Worm (Caenorhabditis elegans): ENCODE data around the gene C25F6.6.

C25F6.6 gene

DNA sequence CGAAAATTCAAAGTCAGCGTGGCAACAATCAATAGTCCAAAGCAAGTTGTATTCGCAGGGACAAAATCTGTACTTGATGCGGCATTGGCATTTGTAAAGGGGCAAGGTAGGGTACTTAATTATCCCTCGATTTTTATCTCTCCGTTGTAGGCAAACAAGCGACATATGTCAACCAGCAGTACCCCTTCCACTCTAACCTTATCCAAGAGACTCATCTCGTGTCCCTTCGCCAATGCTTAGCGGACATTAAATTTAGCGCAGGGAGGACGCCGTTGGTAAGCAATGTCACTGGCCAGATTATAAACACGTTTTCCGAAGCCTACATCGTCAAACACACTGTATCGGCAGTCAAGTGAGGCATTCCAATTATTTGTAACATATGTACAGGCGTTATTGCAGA is 21.3 kb downstream of the C25F6.6 start:
- no peak for TF ChIP-seq W03F9.2 (tag; optimal IDR thresholded peaks at IDR 0.05)
- TF ChIP-seq dao-5 (tag; optimal IDR thresholded peaks at IDR 0.05): peak; percentile 93
- peak; percentile 98 for TF ChIP-seq him-1 (tag; optimal IDR thresholded peaks at IDR 0.05)

DNA sequence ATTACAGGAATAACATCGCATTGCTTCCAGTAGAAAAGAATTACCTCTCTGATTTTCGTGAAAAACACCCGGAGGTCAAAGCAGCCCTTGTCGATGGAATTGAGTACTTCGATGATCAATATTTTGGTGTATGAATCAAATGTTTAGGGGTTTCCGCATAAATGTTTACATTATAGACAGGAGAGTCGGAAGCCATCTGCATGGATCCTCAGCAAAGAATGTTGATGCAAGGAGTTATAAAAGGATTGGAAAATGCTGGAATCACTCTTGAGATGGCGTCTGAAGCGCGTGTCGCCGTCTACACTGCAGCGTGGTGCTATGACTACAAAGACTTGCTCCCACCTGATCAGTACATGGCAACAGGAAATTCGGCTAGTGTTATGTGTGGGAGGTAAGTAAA is 36.4 kb downstream of the C25F6.6 start, which contains the start of gene C41A3.2:
TSS of gene C41A3.2 (minus strand) at position 101 of the 400 bp plus-strand sequence.
- no peak for TF ChIP-seq him-1 (tag; optimal IDR thresholded peaks at IDR 0.05)
- no peak for TF ChIP-seq W03F9.2 (tag; optimal IDR thresholded peaks at IDR 0.05)
- TF ChIP-seq dao-5 (tag; optimal IDR thresholded peaks at IDR 0.05): no peak

ce11 chrX:5413510-5413909 is 37.1 kb downstream of the C25F6.6 start, which contains the start of gene pks-1:
TSS of gene pks-1 (plus strand) at chrX:5413810.
- TF ChIP-seq him-1 (tag; optimal IDR thresholded peaks at IDR 0.05) (no peak), dao-5 (tag; optimal IDR thresholded peaks at IDR 0.05) (no peak), W03F9.2 (tag; optimal IDR thresholded peaks at IDR 0.05) (no peak)

DNA sequence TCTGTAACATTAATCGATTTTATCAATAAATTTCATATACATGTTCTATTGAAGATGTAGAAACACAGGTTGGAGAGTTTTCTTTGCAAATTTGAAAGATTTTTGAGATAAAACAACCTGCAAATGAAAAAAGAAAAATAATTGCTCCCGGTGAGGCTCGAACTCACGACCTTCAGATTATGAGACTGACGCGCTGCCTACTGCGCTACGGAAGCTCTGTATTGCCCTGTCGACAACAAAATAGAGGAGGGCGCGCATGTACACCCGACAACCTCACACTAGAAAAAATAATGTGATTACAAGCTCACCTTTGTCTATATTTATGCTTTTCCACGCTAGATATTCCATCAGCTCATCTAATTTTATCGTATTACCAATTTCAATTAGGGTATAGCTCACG is 43.4 kb downstream of the C25F6.6 start:
- TF ChIP-seq W03F9.2 (tag; optimal IDR thresholded peaks at IDR 0.05): no peak
- TF ChIP-seq him-1 (tag; optimal IDR thresholded peaks at IDR 0.05): no peak
- no peak for TF ChIP-seq dao-5 (tag; optimal IDR thresholded peaks at IDR 0.05)

DNA sequence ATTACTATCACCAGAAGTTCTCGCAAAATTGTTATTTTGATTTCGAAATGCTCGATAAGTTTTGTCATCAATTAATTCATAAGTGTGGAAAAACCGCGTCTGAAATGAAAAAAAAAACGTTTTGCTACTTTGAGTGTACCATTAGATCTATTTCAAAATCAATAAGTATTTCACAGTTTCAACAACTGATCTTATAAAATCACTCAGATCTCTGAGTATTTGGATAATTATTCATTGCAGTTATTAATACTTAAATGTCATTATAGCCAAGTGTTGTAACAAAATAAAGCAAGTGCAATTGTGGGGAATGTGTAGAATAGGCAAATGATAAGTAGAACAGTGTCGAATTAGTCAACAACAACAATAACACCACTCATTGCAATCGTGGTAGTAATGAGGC is 44.3 kb downstream of the C25F6.6 start, which contains the start of gene C03F11.4:
TSS of gene C03F11.4 (minus strand) at position 101 of the 400 bp plus-strand sequence.
- no peak for TF ChIP-seq dao-5 (tag; optimal IDR thresholded peaks at IDR 0.05)
- no peak for TF ChIP-seq W03F9.2 (tag; optimal IDR thresholded peaks at IDR 0.05)
- no peak for TF ChIP-seq him-1 (tag; optimal IDR thresholded peaks at IDR 0.05)

DNA sequence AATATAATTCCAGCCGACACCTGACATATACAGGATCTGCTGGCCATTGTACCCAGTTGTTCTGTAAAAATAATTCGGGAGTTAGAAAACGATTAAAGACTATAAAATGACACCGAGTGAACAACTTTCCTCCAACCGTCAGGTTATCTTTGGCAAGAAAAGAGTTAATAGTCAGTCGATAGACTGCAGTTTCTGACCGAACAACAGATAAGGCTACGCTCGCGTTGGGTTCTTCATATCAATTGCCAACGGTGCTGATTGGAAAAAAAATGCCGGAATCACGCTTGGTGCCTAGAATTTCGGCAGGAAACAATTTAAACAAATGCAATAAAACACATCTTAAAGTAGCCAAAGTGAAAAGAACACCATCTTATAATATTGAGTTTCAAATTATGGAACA is 50.1 kb downstream of the C25F6.6 start, which contains the start of gene scav-1:
TSS of gene scav-1 (minus strand) at position 61 of the 400 bp plus-strand sequence.
- TF ChIP-seq dao-5 (tag; optimal IDR thresholded peaks at IDR 0.05): no peak
- no peak for TF ChIP-seq W03F9.2 (tag; optimal IDR thresholded peaks at IDR 0.05)
- TF ChIP-seq him-1 (tag; optimal IDR thresholded peaks at IDR 0.05): no peak
